Fruit fly (Drosophila melanogaster): ENCODE data around the gene CG1271.

CG1271 gene

dm6 chr3L:3070274-3071204, 18.2 kb downstream of the CG1271 start, which contains the start of the genes CG32486 and PAN3 (continued):
- peak; percentile 40 for TF ChIP-seq unpg (GFP tag; optimal IDR thresholded peaks at IDR 0.05)
- TF ChIP-seq CG12299 (tag; optimal IDR thresholded peaks at IDR 0.05) = peak; percentile 59
- 0 out of 2 replicates have a peak, but pooled peaks have one; percentile 18 for TF ChIP-seq H2.0 (GFP tag; IDR thresholded peaks at IDR 0.05)
- peak; percentile 42; the same call in 1 of the 2 replicates for TF ChIP-seq E2f2 (GFP tag; IDR thresholded peaks at IDR 0.05)
- TF ChIP-seq Aef1 (GFP tag; IDR thresholded peaks at IDR 0.05) = no peak
- TF ChIP-seq hbn (GFP tag; IDR thresholded peaks at IDR 0.05; ENCODE audit: partially characterized antibody) = peak; percentile 69
- no peak for TF ChIP-seq CG17568 (GFP tag; optimal IDR thresholded peaks at IDR 0.05)
- TF ChIP-seq CG15269 (tag; optimal IDR thresholded peaks at IDR 0.05) = no peak
- TF ChIP-seq row (GFP tag; IDR thresholded peaks at IDR 0.05) = peak; percentile 53
- peak; percentile 47 for TF ChIP-seq HHEX (GFP tag; optimal IDR thresholded peaks at IDR 0.05)
- peak; percentile 70 for TF ChIP-seq her (GFP tag; optimal IDR thresholded peaks at IDR 0.05)
- peak; percentile 92 for TF ChIP-seq chm (GFP tag; IDR thresholded peaks at IDR 0.05)
- TF ChIP-seq trem (tag; optimal IDR thresholded peaks at IDR 0.05) = peak; percentile 93
- no peak; the same call in 2 of the 3 replicates for TF ChIP-seq CG11695 (GFP tag; IDR thresholded peaks at IDR 0.05)
- TF ChIP-seq z (GFP tag; IDR thresholded peaks at IDR 0.05) = no peak
- TF ChIP-seq ase (GFP tag; IDR thresholded peaks at IDR 0.05) = no peak
- peak; percentile 20; the same call in 1 of the 2 replicates for TF ChIP-seq sisA (GFP tag; IDR thresholded peaks at IDR 0.05)
- peak; percentile 51 for TF ChIP-seq stwl (tag; optimal IDR thresholded peaks at IDR 0.05)
- TF ChIP-seq Dref (GFP tag; IDR thresholded peaks at IDR 0.05) = peak; percentile 95
- peak; percentile 68 for TF ChIP-seq CrebB (tag; optimal IDR thresholded peaks at IDR 0.05)
- TF ChIP-seq CG15011 (GFP tag; optimal IDR thresholded peaks at IDR 0.05) = peak; percentile 11
- TF ChIP-seq CG18619 (GFP tag; optimal IDR thresholded peaks at IDR 0.05) = peak; percentile 22
- peak; percentile 62 for TF ChIP-seq CG10431 (GFP tag; optimal IDR thresholded peaks at IDR 0.05)
- peak; percentile 82 for TF ChIP-seq pros (GFP tag; optimal IDR thresholded peaks at IDR 0.05)
- TF ChIP-seq CG8924 (tag; optimal IDR thresholded peaks at IDR 0.05) = peak; percentile 68
- TF ChIP-seq pfk (GFP tag; optimal IDR thresholded peaks at IDR 0.05) = peak; percentile 64
- TF ChIP-seq Max (GFP tag; optimal IDR thresholded peaks at IDR 0.05) = peak; percentile 35
- 0 out of 3 replicates have a peak, but pooled peaks have one; percentile 42 for TF ChIP-seq CG2199 (GFP tag; IDR thresholded peaks at IDR 0.05)
- peak; percentile 59 for TF ChIP-seq vvl (GFP tag; IDR thresholded peaks at IDR 0.05)
- no peak for TF ChIP-seq CG30431 (GFP tag; optimal IDR thresholded peaks at IDR 0.05)
- no peak for TF ChIP-seq tgo (GFP tag; IDR thresholded peaks at IDR 0.05)
- peak; percentile 32 for TF ChIP-seq Nf-YB (GFP tag; optimal IDR thresholded peaks at IDR 0.05)
- TF ChIP-seq Jarid2 (GFP tag; optimal IDR thresholded peaks at IDR 0.05) = peak; percentile 94
- peak; percentile 35 for TF ChIP-seq HmgD (GFP tag; optimal IDR thresholded peaks at IDR 0.05)
- TF ChIP-seq sd (tag; optimal IDR thresholded peaks at IDR 0.05) = peak; percentile 39
- TF ChIP-seq E2f1 (GFP tag; IDR thresholded peaks at IDR 0.05) = 0 out of 2 replicates have a peak, but pooled peaks have one; percentile 10
- no peak for TF ChIP-seq schlank (tag; optimal IDR thresholded peaks at IDR 0.05)
- peak; percentile 95 for TF ChIP-seq psq (GFP tag; optimal IDR thresholded peaks at IDR 0.05)
- peak; percentile 75 for TF ChIP-seq ato (GFP tag; IDR thresholded peaks at IDR 0.05; ENCODE audit: partially characterized antibody)
- no peak for TF ChIP-seq trh (GFP tag; optimal IDR thresholded peaks at IDR 0.05)
- no peak for TF ChIP-seq Dfd (GFP tag; optimal IDR thresholded peaks at IDR 0.05)
- TF ChIP-seq Optix (GFP tag; IDR thresholded peaks at IDR 0.05) = peak; percentile 32; the same call in 1 of the 3 replicates
- peak; percentile 66 for TF ChIP-seq CG32532 (GFP tag; IDR thresholded peaks at IDR 0.05)
- no peak for TF ChIP-seq jumu (GFP tag; optimal IDR thresholded peaks at IDR 0.05)
- no peak for TF ChIP-seq CG16863 (GFP tag; optimal IDR thresholded peaks at IDR 0.05)
- no peak for TF ChIP-seq CG14965 (GFP tag; optimal IDR thresholded peaks at IDR 0.05; ENCODE audit: borderline replicate concordance)
- no peak for TF ChIP-seq peb (GFP tag; IDR thresholded peaks at IDR 0.05)
- peak; percentile 72 for TF ChIP-seq CG3847 (GFP tag; IDR thresholded peaks at IDR 0.05)
- peak; percentile 12 for TF ChIP-seq salm (tag; optimal IDR thresholded peaks at IDR 0.05)
